Worm (Caenorhabditis elegans) whole organism, young adult: ENCODE measurements around the gene EEED8.18.

Experiments used
- B0035.1 ChIP-seq: sonication (generic microtip); optimal IDR thresholded peaks from 2 replicates; lab custom pipeline; 2016; ENCODE audit warnings: missing genetic modification characterization, mild to moderate bottlenecking, missing compliant biosample characterization, missing genotype, missing genetic modification reagents
- B0261.1 ChIP-seq: sonication (generic microtip); optimal IDR thresholded peaks from 2 replicates; lab custom pipeline; 2016; ENCODE audit warnings: mild to moderate bottlenecking, missing genetic modification characterization, moderate library complexity, missing compliant biosample characterization
- C17E4.6 ChIP-seq: fragments of 200-800 bp; sonication (Bioruptor generic); IDR thresholded peaks from 2 replicates; pipeline ENCODE4 v1.3.6; 2022; ENCODE audit warnings: missing genetic modification reagents, missing genetic modification characterization, missing compliant biosample characterization
- F22D6.2 ChIP-seq: sonication (generic microtip); optimal IDR thresholded peaks from 2 replicates; lab custom pipeline; 2016; ENCODE audit warnings: mild to moderate bottlenecking, missing genetic modification characterization, missing compliant biosample characterization
- F33H1.4 ChIP-seq: fragments of 200-800 bp; sonication (Bioruptor generic); IDR thresholded peaks from 2 replicates; pipeline ENCODE4 v1.3.6; 2022; ENCODE audit warnings: missing genetic modification reagents, missing genetic modification characterization, missing compliant biosample characterization
- F37B4.10 ChIP-seq: fragments of 200-800 bp; sonication (Bioruptor generic); IDR thresholded peaks from 2 replicates; pipeline ENCODE4 v1.3.6; 2022; ENCODE audit warnings: missing genetic modification characterization, missing compliant biosample characterization
- F39B2.1 ChIP-seq: fragments of 200-800 bp; sonication (Bioruptor generic); IDR thresholded peaks from 2 replicates; pipeline ENCODE4 v1.3.6; 2022; ENCODE audit warnings: missing genetic modification reagents, missing genetic modification characterization, missing compliant biosample characterization
- F52B5.7 ChIP-seq: sonication (generic microtip); optimal IDR thresholded peaks from 2 replicates; lab custom pipeline; 2016; ENCODE audit warnings: mild to moderate bottlenecking, missing genetic modification characterization, missing compliant biosample characterization
- F55B11.4 ChIP-seq: sonication (generic microtip); optimal IDR thresholded peaks from 2 replicates; lab custom pipeline; 2016; ENCODE audit warnings: missing compliant biosample characterization, missing genetic modification characterization, borderline replicate concordance; ENCODE audit not compliant: insufficient read depth
- F57C9.4 ChIP-seq: sonication (generic microtip); optimal IDR thresholded peaks from 2 replicates; lab custom pipeline; 2017; ENCODE audit warnings: mild to moderate bottlenecking, missing genetic modification characterization, missing compliant biosample characterization
- K12H6.12 ChIP-seq: fragments of 200-800 bp; sonication (Bioruptor generic); optimal IDR thresholded peaks from 2 replicates; lab custom pipeline; 2018; ENCODE audit warnings: mild to moderate bottlenecking, missing genetic modification characterization, missing compliant biosample characterization
- Y56A3A.18 ChIP-seq: fragments of 200-800 bp; sonication (Bioruptor generic); IDR thresholded peaks from 2 replicates; pipeline ENCODE4 v1.3.6; 2022; ENCODE audit warnings: missing genetic modification reagents, missing genetic modification characterization, missing compliant biosample characterization
- Y67H2A.10 ChIP-seq: fragments of 200-800 bp; sonication (Bioruptor generic); conservative IDR thresholded peaks from 2 replicates; pipeline ENCODE4 v1.3.6; 2022; ENCODE audit warnings: missing genetic modification reagents, missing genetic modification characterization, missing compliant biosample characterization
- aptf-3 ChIP-seq: fragments of 200-800 bp; sonication (Bioruptor generic); IDR thresholded peaks from 2 replicates; pipeline ENCODE4 v1.3.6; 2022; ENCODE audit warnings: missing genetic modification characterization, missing compliant biosample characterization
- attf-3 ChIP-seq: fragments of 200-800 bp; sonication (Bioruptor generic); conservative IDR thresholded peaks from 2 replicates; pipeline ENCODE4 v1.3.6; 2022; ENCODE audit warnings: missing genetic modification reagents, missing genetic modification characterization, missing compliant biosample characterization
- bed-1 ChIP-seq: fragments of 200-800 bp; sonication (Bioruptor generic); IDR thresholded peaks from 2 replicates; pipeline ENCODE4 v1.3.6; 2022; ENCODE audit warnings: missing genetic modification reagents, missing genetic modification characterization, missing compliant biosample characterization
- bed-2 ChIP-seq: fragments of 200-800 bp; sonication (Bioruptor generic); IDR thresholded peaks from 2 replicates; pipeline ENCODE4 v1.3.6; 2022; ENCODE audit warnings: missing genetic modification reagents, missing genetic modification characterization, missing compliant biosample characterization
- ccch-3 ChIP-seq: fragments of 200-800 bp; sonication (Bioruptor generic); optimal IDR thresholded peaks from 2 replicates; lab custom pipeline; 2018; ENCODE audit warnings: mild to moderate bottlenecking, missing genetic modification characterization, missing compliant biosample characterization
- ceh-79 ChIP-seq: sonication (generic microtip); optimal IDR thresholded peaks from 2 replicates; lab custom pipeline; 2017; ENCODE audit warnings: mild to moderate bottlenecking, missing genetic modification characterization, missing compliant biosample characterization
- ceh-91 ChIP-seq: fragments of 200-800 bp; sonication (Bioruptor generic); IDR thresholded peaks from 2 replicates; pipeline ENCODE4 v1.3.6; 2022; ENCODE audit warnings: missing genetic modification reagents, missing genetic modification characterization, missing compliant biosample characterization
- chd-7 ChIP-seq: sonication (generic microtip); optimal IDR thresholded peaks from 2 replicates; lab custom pipeline; 2016; ENCODE audit warnings: mild to moderate bottlenecking, missing genetic modification characterization, moderate library complexity, missing compliant biosample characterization
- die-1 ChIP-seq: sonication (generic microtip); optimal IDR thresholded peaks from 2 replicates; lab custom pipeline; 2016; ENCODE audit warnings: missing genotype, mild to moderate bottlenecking, missing genetic modification characterization, missing compliant biosample characterization
- dpl-1 ChIP-seq: fragments of 150-350 bp; optimal IDR thresholded peaks from 2 replicates; lab custom pipeline; 2014; ENCODE audit warnings: missing biosample characterization, missing genetic modification reagents, missing genetic modification characterization
- egrh-3 ChIP-seq: fragments of 200-800 bp; sonication (Bioruptor generic); IDR thresholded peaks from 2 replicates; pipeline ENCODE4 v1.3.6; 2022; ENCODE audit warnings: missing genetic modification reagents, missing genetic modification characterization, missing compliant biosample characterization
- him-1 ChIP-seq: sonication (generic microtip); optimal IDR thresholded peaks from 2 replicates; lab custom pipeline; 2016; ENCODE audit warnings: missing genotype, missing genetic modification reagents, missing genetic modification characterization, missing compliant biosample characterization
- hmg-1.2 ChIP-seq: fragments of 200-800 bp; sonication (Bioruptor generic); IDR thresholded peaks from 2 replicates; pipeline ENCODE4 v1.3.6; 2022; ENCODE audit warnings: missing genetic modification reagents, missing genetic modification characterization, missing compliant biosample characterization
- hrde-1 ChIP-seq: sonication (generic microtip); optimal IDR thresholded peaks from 2 replicates; lab custom pipeline; 2016; ENCODE audit warnings: missing genetic modification characterization, mild to moderate bottlenecking, missing compliant biosample characterization, moderate library complexity, missing genotype, missing genetic modification reagents, borderline replicate concordance
- hsf-1 ChIP-seq: fragments of 200-800 bp; sonication (Bioruptor generic); IDR thresholded peaks from 2 replicates; pipeline ENCODE4 v1.3.6; 2022; ENCODE audit warnings: missing genetic modification reagents, missing genetic modification characterization, missing compliant biosample characterization
- let-607 ChIP-seq, 2 experiments: fragments of 200-800 bp in 1 of 2; sonication (Bioruptor generic) in 1 of 2; sonication (generic microtip) in 1 of 2; optimal IDR thresholded peaks; 2 replicates each; lab custom pipeline; 2016 to 2018; ENCODE audit warnings: mild to moderate bottlenecking in 2 of 2, missing compliant biosample characterization in 2 of 2, missing genetic modification characterization in 2 of 2, moderate library complexity in 2 of 2, missing genotype in 1 of 2
- lin-26 ChIP-seq: fragments of 200-800 bp; sonication (Bioruptor generic); IDR thresholded peaks from 2 replicates; pipeline ENCODE4 v1.3.6; 2022; ENCODE audit warnings: missing genetic modification reagents, missing genetic modification characterization, missing compliant biosample characterization
- lin-40 ChIP-seq: sonication (generic microtip); optimal IDR thresholded peaks from 2 replicates; lab custom pipeline; 2016; ENCODE audit warnings: missing genetic modification characterization, mild to moderate bottlenecking, missing compliant biosample characterization, missing genotype, missing genetic modification reagents
- madf-6 ChIP-seq: fragments of 200-800 bp; sonication (Bioruptor generic); IDR thresholded peaks from 2 replicates; pipeline ENCODE4 v1.3.6; 2022; ENCODE audit warnings: missing genetic modification reagents, missing genetic modification characterization, missing compliant biosample characterization
- mes-4 ChIP-seq: sonication (generic microtip); optimal IDR thresholded peaks from 2 replicates; lab custom pipeline; 2016; ENCODE audit warnings: missing genotype, missing genetic modification characterization, missing compliant biosample characterization
- nhr-80 ChIP-seq: sonication (generic microtip); optimal IDR thresholded peaks from 2 replicates; lab custom pipeline; 2016; ENCODE audit warnings: missing genetic modification characterization, missing compliant biosample characterization
- nhr-90 ChIP-seq: sonication (generic microtip); optimal IDR thresholded peaks from 2 replicates; lab custom pipeline; 2016; ENCODE audit warnings: missing genotype, mild to moderate bottlenecking, missing genetic modification characterization, missing compliant biosample characterization
- pbrm-1 ChIP-seq: fragments of 200-800 bp; sonication (Bioruptor generic); IDR thresholded peaks from 2 replicates; pipeline ENCODE4 v1.3.6; 2022; ENCODE audit warnings: missing genetic modification reagents, missing genetic modification characterization, missing compliant biosample characterization
- rcor-1 ChIP-seq: fragments of 200-800 bp; sonication (Bioruptor generic); IDR thresholded peaks from 2 replicates; pipeline ENCODE4 v1.3.6; 2022; ENCODE audit warnings: missing genetic modification reagents, missing genetic modification characterization, missing compliant biosample characterization
- repo-1 ChIP-seq: sonication (generic microtip); optimal IDR thresholded peaks from 2 replicates; lab custom pipeline; 2017; ENCODE audit warnings: mild to moderate bottlenecking, missing genetic modification characterization, missing compliant biosample characterization
- snpc-3.4 ChIP-seq: sonication (generic microtip); optimal IDR thresholded peaks from 2 replicates; lab custom pipeline; 2017; ENCODE audit warnings: missing genetic modification characterization, mild to moderate bottlenecking, missing compliant biosample characterization, antibody characterized with exemption, moderate library complexity, missing genotype, missing genetic modification reagents
- tbp1 ChIP-seq: fragments of 200-800 bp; sonication (Bioruptor generic); optimal IDR thresholded peaks from 2 replicates; lab custom pipeline; 2018; ENCODE audit warnings: mild to moderate bottlenecking, missing genetic modification characterization, missing compliant biosample characterization
- xnd-1 ChIP-seq: sonication (generic microtip); optimal IDR thresholded peaks from 2 replicates; lab custom pipeline; 2016; ENCODE audit warnings: missing genotype, missing genetic modification reagents, missing genetic modification characterization, missing compliant biosample characterization
- ztf-26 ChIP-seq: sonication (generic microtip); optimal IDR thresholded peaks from 2 replicates; lab custom pipeline; 2017; ENCODE audit warnings: missing genetic modification characterization, missing compliant biosample characterization
- ztf-28 ChIP-seq: fragments of 200-800 bp; sonication (Bioruptor generic); IDR thresholded peaks from 2 replicates; pipeline ENCODE4 v1.3.6; 2022; ENCODE audit warnings: missing genetic modification reagents, missing genetic modification characterization, missing compliant biosample characterization

EEED8.18 gene

ce11 chrII:5379614-5380077 lies 32.8 kb downstream of the EEED8.18 start, which contains the start of gene pkc-3 (continued):
- no peak for TF ChIP-seq F55B11.4 (tag; lab: Kevin White, UChicago)
- no peak for TF ChIP-seq B0261.1 (tag; lab: Kevin White, UChicago)
- peak; percentile 53 for TF ChIP-seq F52B5.7 (tag; lab: Kevin White, UChicago)
- 0 out of 2 replicates have a peak, but pooled peaks have one; percentile 7 for TF ChIP-seq F37B4.10 (GFP tag; lab: Robert Waterston, UW)
- no peak for TF ChIP-seq bed-2
- peak; percentile 60 for TF ChIP-seq tbp1 (GFP tag; lab: Kevin White, UChicago)
- TF ChIP-seq lin-40 (tag; lab: Kevin White, UChicago), result peak; percentile 62
- peak; percentile 58 for TF ChIP-seq pbrm-1 (GFP tag; lab: Robert Waterston, UW)
- TF ChIP-seq snpc-3.4 (tag; lab: Kevin White, UChicago), result peak; percentile 80
- peak; percentile 82 for TF ChIP-seq chd-7 (tag; lab: Kevin White, UChicago)
- peak; percentile 59 for TF ChIP-seq hmg-1.2 (GFP tag; lab: Robert Waterston, UW)
- TF ChIP-seq F57C9.4, result no peak
- TF ChIP-seq B0035.1 (tag; lab: Kevin White, UChicago), result peak; percentile 28
- peak; percentile 40 for TF ChIP-seq K12H6.12 (tag; lab: Kevin White, UChicago)
- TF ChIP-seq die-1, result peak; percentile 55
- no peak for TF ChIP-seq Y67H2A.10
- TF ChIP-seq egrh-3 (GFP tag; lab: Robert Waterston, UW), result peak; percentile 35; the same call in 1 of the 2 replicates
- peak; percentile 70 for TF ChIP-seq nhr-90 (tag; lab: Kevin White, UChicago)
- no peak for TF ChIP-seq ceh-79 (tag; lab: Kevin White, UChicago)
- TF ChIP-seq F22D6.2, result peak; percentile 37
- no peak for TF ChIP-seq C17E4.6 (GFP tag; lab: Robert Waterston, UW)
- peak; percentile 84; the same call in 1 of the 2 replicates for TF ChIP-seq Y56A3A.18 (GFP tag; lab: Robert Waterston, UW)
- TF ChIP-seq dpl-1 (GFP tag; lab: Kevin White, UChicago), result no peak
- peak; percentile 51 for TF ChIP-seq ztf-26
- TF ChIP-seq repo-1 (tag; lab: Kevin White, UChicago), result peak; percentile 79
- TF ChIP-seq, all 124 proteins: peak for 70

ce11 chrII:5378239-5378521 lies 34.2 kb downstream of the EEED8.18 start:
- TF ChIP-seq let-607 (tag; optimal IDR thresholded peaks at IDR 0.05; lab: Kevin White, UChicago) (peak in 1 of 2 experiments; percentile 5), madf-6 (GFP tag; lab: Robert Waterston, UW) (no peak), nhr-80 (peak; percentile 16), lin-26 (GFP tag; lab: Robert Waterston, UW) (0 out of 2 replicates have a peak, but pooled peaks have one; percentile 29), bed-1 (GFP tag; lab: Robert Waterston, UW) (no peak), rcor-1 (GFP tag; lab: Robert Waterston, UW) (no peak), ccch-3 (GFP tag; lab: Kevin White, UChicago) (no peak)

- TF ChIP-seq him-1 (tag; lab: Kevin White, UChicago) (peak; percentile 25), hmg-1.2 (GFP tag; lab: Robert Waterston, UW) (peak; percentile 14; the same call in 1 of the 2 replicates), hrde-1 (no peak), ztf-28 (GFP tag; lab: Robert Waterston, UW) (0 out of 2 replicates have a peak, but pooled peaks have one; percentile 4), bed-1 (GFP tag; lab: Robert Waterston, UW) (no peak), rcor-1 (GFP tag; lab: Robert Waterston, UW) (peak; percentile 67), aptf-3 (GFP tag; lab: Robert Waterston, UW) (no peak), ceh-91 (GFP tag; lab: Robert Waterston, UW) (peak; percentile 94), K12H6.12 (tag; lab: Kevin White, UChicago) (no peak), F33H1.4 (GFP tag; lab: Robert Waterston, UW) (peak; percentile 90), lin-40 (tag; lab: Kevin White, UChicago) (no peak), ztf-26 (no peak), mes-4 (no peak), egrh-3 (GFP tag; lab: Robert Waterston, UW) (no peak), hsf-1 (GFP tag; lab: Robert Waterston, UW) (peak; percentile 74), snpc-3.4 (tag; lab: Kevin White, UChicago) (peak; percentile 35), dpl-1 (GFP tag; lab: Kevin White, UChicago) (peak; percentile 77), attf-3 (GFP tag; lab: Robert Waterston, UW) (no peak), madf-6 (GFP tag; lab: Robert Waterston, UW) (peak; percentile 96), F39B2.1 (GFP tag; lab: Robert Waterston, UW) (no peak), xnd-1 (tag; lab: Kevin White, UChicago) (peak; percentile 84)
These were observed 34.8 kb downstream of the EEED8.18 start, which contains the start of gene prdx-2 for ce11 chrII:5377467-5378238. TSS of gene prdx-2 (plus strand) at chrII:5378195.
